Fruit fly (Drosophila melanogaster) whole organism, adult: ENCODE measurements around the gene Idh3b.

ENCODE experiments used
- CG11617 ChIP-seq: fragments of 200-800 bp; sonication (Bioruptor generic); optimal IDR thresholded peaks from 2 replicates; lab custom pipeline; 2017; ENCODE audit warnings: mild to moderate bottlenecking, missing biosample characterization, missing genetic modification reagents, missing genetic modification characterization
- CG12768 ChIP-seq: fragments of 200-800 bp; sonication (Bioruptor generic); optimal IDR thresholded peaks from 2 replicates; lab custom pipeline; 2017; ENCODE audit warnings: missing biosample characterization, missing genetic modification characterization, mild to moderate bottlenecking, moderate library complexity, missing genetic modification reagents
- CG14711 ChIP-seq: fragments of 200-800 bp; sonication (Bioruptor generic); optimal IDR thresholded peaks from 2 replicates; lab custom pipeline; 2018; ENCODE audit warnings: missing biosample characterization, mild to moderate bottlenecking, missing genetic modification characterization, moderate library complexity
- CG1620 ChIP-seq: fragments of 200-800 bp; sonication (Bioruptor generic); optimal IDR thresholded peaks from 2 replicates; lab custom pipeline; 2016; ENCODE audit warnings: missing biosample characterization, missing genetic modification characterization
- CG33017 ChIP-seq: fragments of 200-800 bp; sonication (Bioruptor generic); optimal IDR thresholded peaks from 2 replicates; lab custom pipeline; 2018; ENCODE audit warnings: missing biosample characterization, mild to moderate bottlenecking, missing genetic modification characterization, moderate library complexity
- CG5204 ChIP-seq: fragments of 200-800 bp; sonication (Bioruptor generic); optimal IDR thresholded peaks from 2 replicates; lab custom pipeline; 2016; ENCODE audit warnings: missing biosample characterization, missing genetic modification characterization
- CG7045 ChIP-seq: fragments of 200-800 bp; sonication (Bioruptor generic); optimal IDR thresholded peaks from 2 replicates; lab custom pipeline; 2017; ENCODE audit warnings: missing biosample characterization, mild to moderate bottlenecking, missing genetic modification characterization
- CG7101 ChIP-seq: fragments of 200-800 bp; sonication (Bioruptor generic); optimal IDR thresholded peaks from 2 replicates; lab custom pipeline; 2018; ENCODE audit warnings: missing biosample characterization, mild to moderate bottlenecking, missing genetic modification characterization, moderate library complexity
- Clk ChIP-seq: fragments of 200-800 bp; sonication (Bioruptor generic); optimal IDR thresholded peaks from 2 replicates; lab custom pipeline; 2017; ENCODE audit warnings: missing biosample characterization, missing genetic modification characterization
- Crg-1 ChIP-seq: fragments of 200-800 bp; sonication (Bioruptor generic); optimal IDR thresholded peaks from 2 replicates; lab custom pipeline; 2016; ENCODE audit warnings: missing biosample characterization, missing genetic modification characterization
- Hr96 ChIP-seq: fragments of 200-800 bp; sonication (Bioruptor generic); optimal IDR thresholded peaks from 2 replicates; lab custom pipeline; 2016; ENCODE audit warnings: missing biosample characterization, missing genetic modification characterization
- Mnt ChIP-seq: fragments of 200-800 bp; sonication (Bioruptor generic); optimal IDR thresholded peaks from 2 replicates; lab custom pipeline; 2016; ENCODE audit warnings: missing biosample characterization, mild to moderate bottlenecking, missing genetic modification characterization
- bab1 ChIP-seq: fragments of 200-800 bp; sonication (Bioruptor generic); optimal IDR thresholded peaks from 3 replicates; lab custom pipeline; 2019; ENCODE audit warnings: missing biosample characterization, mild to moderate bottlenecking, missing genetic modification characterization, moderate library complexity
- cic ChIP-seq: fragments of 200-800 bp; sonication (Bioruptor generic); optimal IDR thresholded peaks from 2 replicates; lab custom pipeline; 2017; ENCODE audit warnings: missing biosample characterization, mild to moderate bottlenecking, missing genetic modification characterization, moderate library complexity
- cnc ChIP-seq, 2 experiments: fragments of >200 bp; optimal IDR thresholded peaks; 2 replicates each; lab custom pipeline; 2017
- kay ChIP-seq: fragments of 200-800 bp; sonication (Bioruptor generic); peaks from one replicate; lab custom pipeline; 2016; ENCODE audit warnings: missing biosample characterization, missing genetic modification characterization, borderline replicate concordance
- ovo ChIP-seq: fragments of 200-800 bp; sonication (Bioruptor generic); optimal IDR thresholded peaks from 2 replicates; lab custom pipeline; 2016; ENCODE audit warnings: missing biosample characterization, missing genetic modification characterization
- pad ChIP-seq: fragments of 200-800 bp; sonication (Bioruptor generic); optimal IDR thresholded peaks from 3 replicates; lab custom pipeline; 2017; ENCODE audit warnings: missing biosample characterization, missing genetic modification characterization, mild to moderate bottlenecking, moderate library complexity, missing genetic modification reagents
- tj ChIP-seq: fragments of 200-800 bp; sonication (Bioruptor generic); optimal IDR thresholded peaks from 3 replicates; lab custom pipeline; 2017; ENCODE audit warnings: missing biosample characterization, mild to moderate bottlenecking, missing genetic modification characterization, moderate library complexity
- toe ChIP-seq: fragments of 200-800 bp; sonication (Bioruptor generic); optimal IDR thresholded peaks from 2 replicates; lab custom pipeline; 2016; ENCODE audit warnings: missing biosample characterization, missing genetic modification characterization

The Idh3b gene

DNA sequence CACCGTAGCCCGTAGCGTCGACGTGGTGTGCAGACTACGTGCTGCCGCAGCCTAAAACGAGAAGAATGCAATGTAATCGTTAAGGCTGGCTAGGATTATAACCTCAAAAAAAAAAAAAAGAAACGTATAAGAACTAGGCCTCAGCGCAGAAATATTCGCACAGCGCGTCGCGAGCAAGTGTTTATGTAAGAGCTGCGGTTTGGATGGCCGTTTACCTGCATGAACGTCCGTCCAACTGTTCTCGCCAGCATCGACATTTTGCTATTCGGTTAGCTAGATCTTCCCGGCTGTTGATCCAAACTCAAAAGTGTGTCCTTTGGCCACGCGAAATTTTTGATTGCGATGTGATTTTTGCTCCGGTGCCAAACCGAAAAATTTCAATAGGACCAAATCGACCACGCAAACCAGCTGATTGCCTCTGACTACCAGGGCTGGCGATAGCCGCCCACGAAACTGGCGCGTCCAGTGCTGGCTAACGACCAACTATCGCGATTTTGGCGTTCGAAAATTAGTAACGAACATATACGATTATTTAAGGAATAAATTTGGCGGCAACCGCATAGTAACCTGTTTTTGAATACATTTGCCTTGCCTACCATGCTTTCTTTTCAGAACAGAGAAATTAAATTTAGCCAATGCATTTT is at the start of gene Idh3b:
TSS of gene Idh3b (minus strand) at position 606 of the 644 bp plus-strand sequence.
- no peak for TF ChIP-seq toe (GFP tag; lab: Kevin White, UChicago)
- peak; percentile 69 for TF ChIP-seq pad (GFP tag; lab: Kevin White, UChicago)
- TF ChIP-seq bab1 (GFP tag; lab: Kevin White, UChicago), result peak; percentile 74
- TF ChIP-seq CG12768, result peak; percentile 79
- no peak for TF ChIP-seq cnc (optimal IDR thresholded peaks at IDR 0.05; lab: Kevin White, UChicago)
- peak; percentile 82 for TF ChIP-seq Crg-1 (GFP tag; lab: Kevin White, UChicago)
- TF ChIP-seq Clk, result peak; percentile 57
- peak; percentile 73 for TF ChIP-seq CG7101
- TF ChIP-seq CG1620 (GFP tag; lab: Kevin White, UChicago), result peak; percentile 82
- TF ChIP-seq CG33017, result peak; percentile 62
- TF ChIP-seq cic (GFP tag; lab: Kevin White, UChicago), result peak; percentile 40
- no peak for TF ChIP-seq ovo
- peak; percentile 40 for TF ChIP-seq CG11617 (GFP tag; lab: Kevin White, UChicago)
- no peak for TF ChIP-seq kay (GFP tag; lab: Kevin White, UChicago)
- peak; percentile 29 for TF ChIP-seq tj (GFP tag; lab: Kevin White, UChicago)
- no peak for TF ChIP-seq CG14711 (tag; lab: Kevin White, UChicago)
- peak; percentile 85 for TF ChIP-seq Mnt (GFP tag; lab: Kevin White, UChicago)
- no peak for TF ChIP-seq CG5204 (GFP tag; lab: Kevin White, UChicago)
- TF ChIP-seq CG7045 (GFP tag; lab: Kevin White, UChicago), result peak; percentile 57
- TF ChIP-seq Hr96, result peak; percentile 73

DNA sequence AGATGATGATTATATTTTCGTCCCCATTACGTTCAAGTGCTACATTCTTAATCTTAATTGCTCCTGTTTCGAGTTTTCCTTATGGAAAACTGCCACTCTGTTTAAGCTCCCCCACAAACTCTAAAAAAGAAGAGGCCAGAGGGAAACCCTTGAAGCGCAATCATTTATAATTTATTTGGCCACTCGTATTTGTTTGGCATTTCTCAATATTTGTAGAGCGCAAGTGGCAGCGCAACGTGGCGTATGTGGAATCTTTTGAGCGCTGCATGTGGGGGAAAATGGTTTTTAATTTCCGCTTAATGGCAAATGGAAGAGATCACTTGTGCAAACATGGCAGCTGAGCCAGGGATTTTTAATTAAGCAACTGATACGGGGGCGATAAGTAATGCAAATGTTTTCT is 48.1 kb upstream of the Idh3b start:
- TF ChIP-seq Crg-1 (GFP tag; lab: Kevin White, UChicago), result no peak
- no peak for TF ChIP-seq toe (GFP tag; lab: Kevin White, UChicago)
- no peak for TF ChIP-seq ovo
- no peak for TF ChIP-seq tj (GFP tag; lab: Kevin White, UChicago)

DNA sequence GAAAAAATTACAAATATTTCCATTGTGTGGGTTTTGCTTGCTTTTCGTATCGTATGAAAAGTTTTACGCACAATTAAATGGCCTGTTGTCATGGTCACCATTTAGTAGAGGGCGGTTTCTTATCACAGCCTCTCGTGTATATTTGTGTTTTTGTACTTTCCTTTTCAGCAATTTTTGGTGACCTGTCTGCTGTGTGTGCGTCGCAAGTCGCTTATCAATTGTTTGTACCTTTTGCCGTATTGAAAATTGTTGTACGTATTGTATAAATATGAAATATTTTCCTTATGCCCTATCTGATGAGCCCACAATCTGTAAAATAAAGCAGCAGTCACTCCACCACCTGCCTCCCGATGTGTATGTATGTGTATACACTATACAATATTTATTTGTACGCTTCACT is 47.3 kb upstream of the Idh3b start:
- TF ChIP-seq tj (GFP tag; lab: Kevin White, UChicago) (no peak), CG12768 (no peak), Crg-1 (GFP tag; lab: Kevin White, UChicago) (no peak), CG7045 (GFP tag; lab: Kevin White, UChicago) (no peak), Hr96 (no peak), CG11617 (GFP tag; lab: Kevin White, UChicago) (no peak), ovo (no peak)

DNA sequence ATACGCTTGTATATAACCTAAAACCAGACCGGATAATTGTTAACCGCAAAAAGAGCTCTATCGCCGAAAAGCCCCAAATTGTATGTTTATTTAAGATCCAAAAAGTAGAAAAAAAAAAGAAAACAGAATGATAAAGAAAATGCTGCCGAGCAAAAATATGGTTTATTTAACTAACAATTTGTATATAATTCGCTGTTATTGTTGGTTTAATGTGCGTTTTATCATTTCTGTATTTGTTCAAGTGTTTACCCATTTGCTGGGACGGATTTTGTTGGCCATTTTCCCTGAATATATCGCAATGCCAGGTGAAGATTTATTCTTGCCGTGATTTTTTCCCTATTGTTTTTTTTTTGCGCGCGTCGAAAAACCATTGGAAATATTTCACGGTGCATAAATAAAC is 37.9 kb upstream of the Idh3b start:
- TF ChIP-seq kay (GFP tag; lab: Kevin White, UChicago) (peak; percentile 58), ovo (no peak)

DNA sequence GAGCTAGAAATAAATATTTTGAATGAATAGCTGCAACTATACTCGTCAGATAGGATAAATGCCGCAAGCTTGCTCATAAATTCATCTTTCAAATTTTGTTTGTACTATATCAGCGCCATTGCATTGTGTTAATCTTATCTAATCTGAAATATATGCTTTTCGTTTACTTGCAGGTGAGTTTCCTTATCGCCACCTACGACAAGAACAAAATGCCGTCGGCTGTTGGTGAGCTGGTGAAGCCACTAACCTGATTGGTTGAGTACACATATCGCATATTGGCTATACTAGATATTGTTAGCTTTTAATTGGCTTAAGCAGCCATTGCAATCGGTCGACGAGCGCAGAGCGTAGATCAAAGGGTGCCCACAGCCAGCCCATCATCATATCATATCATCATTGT is 34.6 kb upstream of the Idh3b start:
- TF ChIP-seq toe (GFP tag; lab: Kevin White, UChicago) (no peak), CG33017 (no peak), Mnt (GFP tag; lab: Kevin White, UChicago) (no peak), Hr96 (no peak), kay (GFP tag; lab: Kevin White, UChicago) (no peak), CG7045 (GFP tag; lab: Kevin White, UChicago) (no peak), CG12768 (no peak), Clk (no peak), Crg-1 (GFP tag; lab: Kevin White, UChicago) (no peak), cnc (optimal IDR thresholded peaks at IDR 0.05; lab: Kevin White, UChicago) (no peak), CG1620 (GFP tag; lab: Kevin White, UChicago) (no peak), CG5204 (GFP tag; lab: Kevin White, UChicago) (no peak), tj (GFP tag; lab: Kevin White, UChicago) (no peak), bab1 (GFP tag; lab: Kevin White, UChicago) (no peak)

DNA sequence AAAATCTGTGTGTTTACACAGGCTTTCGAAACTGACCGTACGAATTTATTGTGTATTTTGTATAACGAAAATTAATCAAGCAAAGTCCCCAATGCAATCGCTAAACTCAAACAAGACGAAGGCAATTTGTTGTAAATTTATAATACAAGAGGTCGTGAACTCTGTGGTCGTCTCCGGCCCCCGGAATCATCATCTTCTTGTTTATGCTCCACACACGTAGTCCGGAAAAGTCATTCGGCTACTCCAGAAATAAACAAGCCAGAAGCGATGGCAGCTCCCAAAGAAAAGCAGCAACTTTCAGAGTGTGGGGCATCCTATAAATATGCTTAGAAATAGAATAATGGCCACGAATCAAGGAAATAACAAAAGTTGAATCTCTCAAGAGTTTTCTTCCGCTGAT is 34.0 kb upstream of the Idh3b start:
- TF ChIP-seq Hr96, result no peak
- no peak for TF ChIP-seq CG12768
- TF ChIP-seq CG14711 (tag; lab: Kevin White, UChicago), result no peak
- no peak for TF ChIP-seq CG7045 (GFP tag; lab: Kevin White, UChicago)
- no peak for TF ChIP-seq CG1620 (GFP tag; lab: Kevin White, UChicago)
- no peak for TF ChIP-seq Mnt (GFP tag; lab: Kevin White, UChicago)
- no peak for TF ChIP-seq toe (GFP tag; lab: Kevin White, UChicago)
- TF ChIP-seq CG11617 (GFP tag; lab: Kevin White, UChicago), result no peak
- TF ChIP-seq CG7101, result no peak
- no peak for TF ChIP-seq CG5204 (GFP tag; lab: Kevin White, UChicago)
- TF ChIP-seq cic (GFP tag; lab: Kevin White, UChicago), result no peak
- TF ChIP-seq Clk, result no peak
- no peak for TF ChIP-seq cnc (optimal IDR thresholded peaks at IDR 0.05; lab: Kevin White, UChicago)
- TF ChIP-seq ovo, result no peak
- no peak for TF ChIP-seq tj (GFP tag; lab: Kevin White, UChicago)
- TF ChIP-seq pad (GFP tag; lab: Kevin White, UChicago), result no peak
- TF ChIP-seq CG33017, result no peak

DNA sequence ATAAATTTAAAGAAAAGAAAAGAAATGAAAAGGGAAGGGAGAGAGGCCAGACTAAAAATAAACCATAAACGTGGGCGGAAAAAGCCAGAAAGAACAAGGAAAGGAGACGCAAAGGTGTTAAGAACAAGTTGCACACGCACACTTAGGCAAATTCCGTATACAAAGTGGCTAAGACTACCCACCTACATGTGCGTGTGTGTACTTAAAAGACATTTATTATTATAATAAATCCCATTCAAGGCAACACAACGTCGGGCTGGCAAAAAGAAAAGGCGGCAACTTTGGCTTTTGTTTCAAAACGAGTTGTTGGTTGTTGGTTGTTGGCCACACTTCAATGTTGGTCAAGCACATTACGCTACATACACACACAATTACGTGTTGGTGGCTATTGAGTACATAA is 33.1 kb upstream of the Idh3b start:
- TF ChIP-seq pad (GFP tag; lab: Kevin White, UChicago) (no peak), kay (GFP tag; lab: Kevin White, UChicago) (no peak), tj (GFP tag; lab: Kevin White, UChicago) (no peak)
